Worm (Caenorhabditis elegans): Measurements from ENCODE around the gene sdc-1.

- no peak for TF ChIP-seq flt-1 (GFP tag; IDR thresholded peaks at IDR 0.05)
- TF ChIP-seq med-1 (GFP tag; optimal IDR thresholded peaks at IDR 0.05; ENCODE audit: insufficient read depth), result no peak
- no peak for TF ChIP-seq ref-1 (GFP tag; conservative IDR thresholded peaks at IDR 0.05)
- TF ChIP-seq ztf-29 (GFP tag; IDR thresholded peaks at IDR 0.05), result no peak
- TF ChIP-seq tab-1 (GFP tag; IDR thresholded peaks at IDR 0.05), result no peak
- TF ChIP-seq T22C8.4 (GFP tag; IDR thresholded peaks at IDR 0.05), result no peak
- TF ChIP-seq klf-2 (GFP tag; conservative IDR thresholded peaks at IDR 0.05), result no peak
- no peak for TF ChIP-seq ztf-23 (GFP tag; IDR thresholded peaks at IDR 0.05)
- no peak for TF ChIP-seq cog-1 (tag; optimal IDR thresholded peaks at IDR 0.05)
Measured at ce11 chrX:16285151-16285550, 9.6 kb downstream of the sdc-1 start.

Measured in whole organism, midembryonic.